Worm (Caenorhabditis elegans) whole organism, L2 larva: Measurements from ENCODE around the gene ada-2.

Experiments used
- F13H6.1 ChIP-seq: sonication (generic microtip); optimal IDR thresholded peaks from 2 replicates; lab custom pipeline; 2016; ENCODE audit warnings: missing genetic modification characterization, missing compliant biosample characterization
- R02D3.7 ChIP-seq: fragments of 150-350 bp; optimal IDR thresholded peaks from 2 replicates; lab custom pipeline; 2014; ENCODE audit warnings: missing biosample characterization, missing genetic modification characterization
- alr-1 ChIP-seq: fragments of 150-350 bp; optimal IDR thresholded peaks from 2 replicates; lab custom pipeline; 2014; ENCODE audit warnings: missing biosample characterization, missing genetic modification characterization
- aly-2 ChIP-seq: fragments of 150-350 bp; optimal IDR thresholded peaks from 2 replicates; lab custom pipeline; 2014; ENCODE audit warnings: missing biosample characterization, missing genetic modification characterization
- ama-1 ChIP-seq: fragments of 150-350 bp; optimal IDR thresholded peaks from 2 replicates; lab custom pipeline; 2018; ENCODE audit warnings: inconsistent platforms
- ceh-16 ChIP-seq: fragments of 150-350 bp; optimal IDR thresholded peaks from 2 replicates; lab custom pipeline; 2014; ENCODE audit warnings: missing biosample characterization, missing genetic modification characterization
- crh-2 ChIP-seq: sonication (generic microtip); optimal IDR thresholded peaks from 2 replicates; lab custom pipeline; 2017; ENCODE audit warnings: missing biosample characterization, missing genetic modification characterization
- fos-1 ChIP-seq: fragments of 150-350 bp; optimal IDR thresholded peaks from 2 replicates; lab custom pipeline; 2014; ENCODE audit warnings: missing biosample characterization, missing genetic modification characterization
- gmeb-1 ChIP-seq: fragments of 150-350 bp; optimal IDR thresholded peaks from 2 replicates; lab custom pipeline; 2014; ENCODE audit warnings: missing biosample characterization, missing genetic modification characterization
- lin-39 ChIP-seq: fragments of 150-350 bp; optimal IDR thresholded peaks from 2 replicates; lab custom pipeline; 2014; ENCODE audit warnings: missing biosample characterization, missing genetic modification reagents, missing genetic modification characterization
- mdl-1 ChIP-seq, 2 experiments: fragments of 150-350 bp in 1 of 2; sonication (generic microtip) in 1 of 2; optimal IDR thresholded peaks; 2 replicates each; lab custom pipeline; 2017; ENCODE audit warnings: missing biosample characterization in 2 of 2, missing genetic modification characterization in 2 of 2
- nhr-129 ChIP-seq: fragments of 150-350 bp; optimal IDR thresholded peaks from 2 replicates; lab custom pipeline; 2014; ENCODE audit warnings: missing biosample characterization, missing genetic modification characterization
- nhr-23 ChIP-seq: fragments of 150-350 bp; optimal IDR thresholded peaks from 2 replicates; lab custom pipeline; 2014; ENCODE audit warnings: missing biosample characterization, missing genetic modification reagents, missing genetic modification characterization
- nhr-25 ChIP-seq: fragments of 150-350 bp; sonication (generic microtip); optimal IDR thresholded peaks from 3 replicates; lab custom pipeline; 2014; ENCODE audit warnings: missing biosample characterization, missing genetic modification characterization
- nhr-6 ChIP-seq: fragments of 150-350 bp; optimal IDR thresholded peaks from 2 replicates; lab custom pipeline; 2014; ENCODE audit warnings: missing biosample characterization, missing genetic modification characterization
- nhr-77 ChIP-seq: fragments of 150-350 bp; optimal IDR thresholded peaks from 2 replicates; lab custom pipeline; 2014; ENCODE audit warnings: missing biosample characterization, missing genetic modification characterization
- peb-1 ChIP-seq: fragments of 150-350 bp; optimal IDR thresholded peaks from 2 replicates; lab custom pipeline; 2014; ENCODE audit warnings: missing biosample characterization, missing genetic modification characterization
- sem-4 ChIP-seq: fragments of 150-350 bp; optimal IDR thresholded peaks from 2 replicates; lab custom pipeline; 2014; ENCODE audit warnings: missing biosample characterization, missing genetic modification reagents, missing genetic modification characterization
- sma-3 ChIP-seq: sonication (generic microtip); optimal IDR thresholded peaks from 2 replicates; lab custom pipeline; 2016; ENCODE audit warnings: missing genetic modification reagents, missing genetic modification characterization, missing compliant biosample characterization
- sma-9 ChIP-seq, 2 experiments: fragments of 150-350 bp in 1 of 2; sonication (generic microtip) in 1 of 2; optimal IDR thresholded peaks; 2 replicates each; lab custom pipeline; 2014 to 2016; ENCODE audit warnings: missing genetic modification characterization in 2 of 2, mild to moderate bottlenecking in 1 of 2, missing biosample characterization in 1 of 2, missing compliant biosample characterization in 1 of 2, missing genetic modification reagents in 1 of 2, moderate library complexity in 1 of 2
- snpc-4 ChIP-seq: fragments of 150-350 bp; optimal IDR thresholded peaks from 2 replicates; lab custom pipeline; 2014; ENCODE audit warnings: missing biosample characterization, missing genetic modification characterization
- unc-55 ChIP-seq: fragments of 150-350 bp; sonication (generic microtip); optimal IDR thresholded peaks from 3 replicates; lab custom pipeline; 2014; ENCODE audit warnings: missing biosample characterization, missing genetic modification reagents, missing genetic modification characterization
- ztf-1 ChIP-seq: fragments of 200-800 bp; sonication (Bioruptor generic); conservative IDR thresholded peaks from 2 replicates; pipeline ENCODE4 v1.3.6; 2022; ENCODE audit warnings: missing genetic modification characterization, missing compliant biosample characterization
- ztf-11 ChIP-seq: sonication (generic microtip); optimal IDR thresholded peaks from 2 replicates; lab custom pipeline; 2017; ENCODE audit warnings: missing biosample characterization, missing genetic modification characterization
- ztf-4 ChIP-seq: fragments of 150-350 bp; optimal IDR thresholded peaks from 2 replicates; lab custom pipeline; 2014; ENCODE audit warnings: missing biosample characterization, missing genetic modification characterization

Gene ada-2

DNA sequence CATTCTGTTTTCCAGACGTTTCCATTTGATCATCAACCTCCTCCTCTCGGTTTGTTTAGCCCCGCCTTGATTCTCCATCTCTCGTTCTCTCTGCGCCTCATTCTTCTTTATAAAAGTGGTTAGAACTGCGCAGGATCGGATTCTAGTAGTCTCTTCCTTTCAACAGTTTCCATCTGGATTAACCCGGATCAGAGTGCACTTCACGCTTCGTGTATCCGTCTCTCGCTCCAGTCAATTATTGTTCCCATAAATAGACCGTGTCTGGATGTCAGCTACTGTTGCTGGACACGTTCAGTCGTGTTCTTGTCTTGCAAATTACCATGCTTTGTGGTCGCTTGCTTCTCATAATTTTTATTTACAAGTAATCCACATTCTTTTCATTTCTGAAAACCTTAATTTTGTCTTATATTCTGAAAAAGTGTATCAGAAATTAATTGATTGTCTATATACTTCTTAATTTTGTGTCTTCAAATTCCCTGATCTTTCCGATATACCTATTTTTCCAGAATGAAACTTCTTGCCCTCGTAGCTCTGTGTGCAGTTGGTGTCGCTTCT is 23.3 kb upstream of the ada-2 start, which contains the start of gene F32A5.4:
Gene F32A5.4, plus strand, starts transcription at position 505 of the 555 bp plus-strand sequence.
- peak; percentile 24 for TF ChIP-seq nhr-129 (tag; lab: Kevin White, UChicago)
- peak; percentile 1 for TF ChIP-seq F13H6.1 (tag; lab: Kevin White, UChicago)
- peak; percentile 61 for TF ChIP-seq ama-1 (lab: Kevin White, UChicago)
- no peak for TF ChIP-seq unc-55 (GFP tag; lab: Kevin White, UChicago)

DNA sequence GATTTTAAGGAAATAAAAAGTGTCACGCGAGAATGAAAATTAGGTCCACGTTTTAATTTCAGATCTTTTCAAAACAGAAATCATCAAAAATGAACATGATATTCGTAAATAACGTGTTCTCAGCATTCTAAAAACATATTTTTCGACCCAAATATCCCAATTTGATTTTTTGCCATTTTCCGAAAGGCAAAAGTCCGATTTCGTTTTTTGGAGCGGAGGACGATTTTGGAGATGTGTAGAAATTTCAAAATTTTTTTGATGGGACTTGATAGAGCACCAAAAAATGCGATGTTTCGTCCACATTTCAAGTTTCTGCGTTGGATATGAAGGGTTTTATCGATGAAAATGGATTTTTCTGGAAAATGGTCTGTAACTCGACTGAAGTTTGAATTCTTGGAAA is 21.4 kb upstream of the ada-2 start:
- TF ChIP-seq ama-1 (lab: Kevin White, UChicago), result no peak
- no peak for TF ChIP-seq peb-1 (tag; lab: Kevin White, UChicago)
- no peak for TF ChIP-seq nhr-129 (tag; lab: Kevin White, UChicago)
- TF ChIP-seq ztf-11, result no peak
- no peak for TF ChIP-seq alr-1
- no peak for TF ChIP-seq lin-39 (tag; lab: Kevin White, UChicago)
- TF ChIP-seq sem-4 (tag; lab: Kevin White, UChicago), result no peak

DNA sequence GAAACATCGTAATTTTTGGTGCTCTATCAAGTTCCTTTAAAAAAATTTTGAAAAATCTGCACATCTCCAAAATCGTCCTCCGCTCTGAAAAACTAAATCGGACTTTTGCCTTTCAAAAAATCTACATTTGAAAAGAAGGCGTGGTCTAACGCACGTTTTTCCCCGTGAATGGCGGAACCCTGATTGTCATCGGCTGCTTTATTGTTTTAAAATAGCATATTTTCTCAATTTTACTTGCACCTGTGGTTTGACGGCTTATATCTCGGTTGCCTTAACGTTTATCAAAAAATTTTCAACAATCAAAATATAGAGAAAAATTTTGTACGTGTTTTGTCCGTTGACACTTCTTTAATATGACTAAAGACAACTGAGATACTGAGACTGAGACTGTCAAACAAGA is 20.1 kb upstream of the ada-2 start:
- TF ChIP-seq snpc-4 (peak; percentile 86), ama-1 (lab: Kevin White, UChicago) (no peak)
- TF ChIP-seq, all 48 proteins: peak for 1

DNA sequence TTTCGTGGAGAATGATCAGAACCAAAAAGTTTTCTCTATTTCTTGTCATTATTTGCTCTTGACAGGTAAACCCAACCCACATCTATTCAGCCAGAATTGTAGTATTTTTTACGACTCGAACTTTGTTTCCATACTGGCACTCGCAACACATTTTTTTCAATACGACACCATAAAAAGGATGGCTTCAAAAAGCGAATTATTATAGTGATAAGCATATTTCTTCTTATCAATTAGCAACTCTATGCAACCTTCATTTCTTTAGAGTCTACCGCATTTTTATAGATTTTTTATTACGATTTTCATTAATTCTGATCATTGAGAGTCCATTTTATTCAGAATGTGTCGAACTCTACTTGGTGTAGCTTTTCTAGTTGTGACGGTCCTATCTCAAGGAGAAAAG is 19.5 kb upstream of the ada-2 start, which contains the start of gene ctsa-3.1:
Gene ctsa-3.1, plus strand, starts transcription at position 337 of the 400 bp plus-strand sequence.
- TF ChIP-seq fos-1 (tag; lab: Kevin White, UChicago) (peak; percentile 77), sma-3 (GFP tag; lab: Kevin White, UChicago) (no peak), sma-9 (GFP tag; optimal IDR thresholded peaks at IDR 0.05; lab: Kevin White, UChicago) (no peak), sma-9 (tag; optimal IDR thresholded peaks at IDR 0.05; lab: Kevin White, UChicago) (no peak), aly-2 (tag; lab: Kevin White, UChicago) (no peak), R02D3.7 (tag; lab: Kevin White, UChicago) (no peak)

DNA sequence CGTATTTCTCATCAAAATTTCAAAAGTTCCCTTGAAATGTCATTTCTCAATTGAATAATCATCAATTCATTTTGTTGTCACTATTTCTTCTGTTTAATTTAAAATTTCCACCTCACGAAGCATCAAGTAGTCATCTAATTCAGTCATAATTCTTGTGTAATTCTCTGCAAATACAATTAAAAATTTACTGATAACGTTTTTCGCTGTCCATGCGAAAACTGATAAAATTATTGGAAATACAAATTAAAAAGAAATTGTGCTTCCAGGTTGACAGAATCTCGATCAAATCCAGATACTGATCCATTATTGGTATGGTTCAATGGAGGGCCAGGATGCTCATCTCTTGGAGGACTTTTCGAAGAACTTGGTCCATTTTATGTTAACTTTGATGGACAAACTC is 18.8 kb upstream of the ada-2 start:
- TF ChIP-seq nhr-6 (tag; lab: Kevin White, UChicago) (no peak), fos-1 (tag; lab: Kevin White, UChicago) (peak; percentile 73)

DNA sequence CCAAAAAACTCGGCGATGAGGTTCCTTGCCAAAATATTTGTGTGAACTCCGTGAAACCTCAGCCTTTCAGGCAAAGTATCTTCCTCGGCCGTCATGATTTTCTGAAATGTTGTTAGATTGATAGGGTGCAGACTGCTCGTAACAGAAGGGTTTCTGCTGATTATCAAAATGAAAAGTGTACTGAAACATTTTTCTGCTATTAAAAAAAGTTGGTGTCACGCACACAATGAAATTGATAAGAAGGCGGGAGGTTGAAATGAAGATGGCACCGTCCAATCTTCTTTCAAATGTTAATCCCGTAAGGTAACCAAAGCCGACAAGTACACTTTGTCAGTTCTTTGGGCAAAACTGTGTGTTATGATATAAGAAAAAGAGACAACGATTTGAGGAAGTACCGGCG is 15.1 kb upstream of the ada-2 start:
- TF ChIP-seq ztf-4 (no peak), fos-1 (tag; lab: Kevin White, UChicago) (peak; percentile 32)

DNA sequence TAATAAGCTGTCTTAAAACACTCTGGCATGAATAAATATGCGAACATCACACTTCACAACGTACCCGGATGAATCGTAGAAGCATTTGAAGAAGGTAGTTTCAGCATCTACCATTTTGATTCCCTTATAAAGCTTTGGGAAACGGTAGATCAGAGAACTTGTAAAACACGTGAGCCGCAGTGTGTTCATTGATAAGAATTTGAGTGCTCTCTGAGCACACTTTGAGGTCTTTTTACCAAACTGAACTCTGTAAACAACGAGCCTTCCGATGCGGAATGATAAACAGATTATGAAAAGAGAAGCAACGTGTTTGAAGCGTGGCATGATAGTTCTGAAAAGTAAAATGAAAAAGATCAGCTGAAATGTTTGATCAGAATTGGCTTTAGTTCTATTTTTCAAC is 13.8 kb upstream of the ada-2 start, which contains the start of gene aqp-1:
Gene aqp-1, minus strand, starts transcription at position 102 of the 400 bp plus-strand sequence.
- TF ChIP-seq ama-1 (lab: Kevin White, UChicago) (no peak), nhr-23 (tag; lab: Kevin White, UChicago) (no peak), fos-1 (tag; lab: Kevin White, UChicago) (peak; percentile 40), sma-3 (GFP tag; lab: Kevin White, UChicago) (peak; percentile 21), F13H6.1 (tag; lab: Kevin White, UChicago) (peak; percentile 24), sma-9 (GFP tag; optimal IDR thresholded peaks at IDR 0.05; lab: Kevin White, UChicago) (peak; percentile 78), sma-9 (tag; optimal IDR thresholded peaks at IDR 0.05; lab: Kevin White, UChicago) (no peak), mdl-1 (tag; optimal IDR thresholded peaks at IDR 0.05; lab: Kevin White, UChicago) (peak in 1 of 2 experiments; percentile 17), crh-2 (peak; percentile 68)

DNA sequence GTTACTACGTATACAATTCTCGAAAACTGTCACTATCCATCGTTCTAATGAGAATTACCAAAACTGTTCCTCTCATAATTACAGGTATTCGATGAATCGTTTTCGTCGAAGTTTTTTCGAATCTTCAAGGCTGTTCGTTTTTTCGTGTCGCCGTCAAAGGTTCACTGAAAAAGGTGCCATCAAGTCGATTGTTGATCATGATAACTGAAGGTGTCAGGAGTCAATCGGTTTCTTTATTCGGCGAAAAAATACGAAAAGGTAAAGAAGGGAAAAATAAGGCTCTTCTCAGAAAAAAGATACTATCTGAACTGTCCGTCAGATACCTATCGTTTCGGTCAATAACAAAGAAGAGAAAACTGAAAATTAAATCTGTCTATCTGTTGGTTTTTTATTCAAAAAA is 13.3 kb upstream of the ada-2 start:
- TF ChIP-seq F13H6.1 (tag; lab: Kevin White, UChicago) (no peak), gmeb-1 (tag; lab: Kevin White, UChicago) (no peak), ceh-16 (tag; lab: Kevin White, UChicago) (peak; percentile 67), lin-39 (tag; lab: Kevin White, UChicago) (no peak), crh-2 (no peak), ztf-4 (no peak)
- TF ChIP-seq, all 48 proteins: peak for 1

DNA sequence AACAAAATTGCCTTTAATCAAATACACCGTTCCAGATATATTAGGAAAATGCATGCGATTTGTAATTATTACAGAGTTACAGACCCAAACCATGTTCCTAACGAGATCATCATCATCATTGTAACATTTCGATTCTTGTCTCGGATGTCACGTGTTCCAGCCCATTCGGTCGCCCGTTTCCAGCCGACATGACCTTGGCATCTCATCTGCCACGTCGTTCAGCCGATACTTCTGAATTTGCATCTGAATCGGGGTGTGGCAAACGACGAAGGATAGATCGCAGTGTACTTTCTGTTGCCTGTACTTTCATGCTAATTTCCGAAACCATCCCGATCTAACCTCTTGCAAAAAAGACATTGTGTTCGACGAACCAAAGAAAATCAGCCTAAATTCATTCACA is 12.4 kb upstream of the ada-2 start:
- TF ChIP-seq nhr-77 (tag; lab: Kevin White, UChicago) (no peak), ztf-1 (GFP tag; lab: Robert Waterston, UW) (no peak), nhr-25 (tag; lab: Kevin White, UChicago) (peak; percentile 15)
